Fruit fly (Drosophila melanogaster): Measurements from ENCODE around the gene RluA-2.
A peak's percentile ranks its signal among the peaks of the same experiment; 100 is the strongest.

RluA-2 gene

dm6 chr2L:10442048-10442790, 34.7 kb upstream of the RluA-2 start, which contains the start of gene loh (continued):
- TF ChIP-seq CG8290 (GFP tag; optimal IDR thresholded peaks at IDR 0.05): no peak
- no peak for TF ChIP-seq CG8290 (tag; optimal IDR thresholded peaks at IDR 0.05)
- TF ChIP-seq CG6683 (GFP tag; optimal IDR thresholded peaks at IDR 0.05): peak; percentile 10
- TF ChIP-seq sqz (GFP tag; optimal IDR thresholded peaks at IDR 0.05): no peak
- TF ChIP-seq CG4854 (GFP tag; optimal IDR thresholded peaks at IDR 0.05): no peak
- no peak for TF ChIP-seq pb (GFP tag; optimal IDR thresholded peaks at IDR 0.05)
- no peak; the same call in 1 of the 2 replicates for TF ChIP-seq Ptx1 (GFP tag; IDR thresholded peaks at IDR 0.05)
- TF ChIP-seq Nf-YC (tag; optimal IDR thresholded peaks at IDR 0.05): peak; percentile 52
- peak; percentile 2 for TF ChIP-seq Hmx (GFP tag; optimal IDR thresholded peaks at IDR 0.05)
- TF ChIP-seq lilli (GFP tag; optimal IDR thresholded peaks at IDR 0.05): peak; percentile 22
- no peak for TF ChIP-seq CG11456 (GFP tag; IDR thresholded peaks at IDR 0.05)
- no peak for TF ChIP-seq gce (GFP tag; IDR thresholded peaks at IDR 0.05)
- TF ChIP-seq Oaz (GFP tag; IDR thresholded peaks at IDR 0.05): no peak
- TF ChIP-seq CG11085 (GFP tag; IDR thresholded peaks at IDR 0.05): no peak
- no peak for TF ChIP-seq CG4730 (GFP tag; IDR thresholded peaks at IDR 0.05)
- no peak for TF ChIP-seq gro (GFP tag; optimal IDR thresholded peaks at IDR 0.05)
- TF ChIP-seq Ravus (GFP tag; IDR thresholded peaks at IDR 0.05): no peak
- TF ChIP-seq tap (tag; optimal IDR thresholded peaks at IDR 0.05): no peak
- no peak for TF ChIP-seq CG3838 (GFP tag; optimal IDR thresholded peaks at IDR 0.05)
- TF ChIP-seq NK7.1 (GFP tag; optimal IDR thresholded peaks at IDR 0.05): no peak
- 0 out of 2 replicates have a peak, but pooled peaks have one; percentile 39 for TF ChIP-seq stc (GFP tag; IDR thresholded peaks at IDR 0.05)
- TF ChIP-seq HLH3B (GFP tag; IDR thresholded peaks at IDR 0.05): 0 out of 2 replicates have a peak, but pooled peaks have one; percentile 45
- TF ChIP-seq crol (GFP tag; IDR thresholded peaks at IDR 0.05): peak; percentile 77; the same call in 1 of the 2 replicates
- peak; percentile 63 for TF ChIP-seq CG12659 (GFP tag; optimal IDR thresholded peaks at IDR 0.05)
- TF ChIP-seq B-H2 (GFP tag; optimal IDR thresholded peaks at IDR 0.05): no peak
- no peak for TF ChIP-seq chn (GFP tag; optimal IDR thresholded peaks at IDR 0.05)
- TF ChIP-seq pita (GFP tag; optimal IDR thresholded peaks at IDR 0.05): no peak
- no peak for TF ChIP-seq chif (GFP tag; optimal IDR thresholded peaks at IDR 0.05)
- no peak for TF ChIP-seq CG18764 (GFP tag; optimal IDR thresholded peaks at IDR 0.05)
- TF ChIP-seq Xrp1 (GFP tag; IDR thresholded peaks at IDR 0.05): peak; percentile 57; the same call in 1 of the 2 replicates
- no peak for TF ChIP-seq Mad (GFP tag; optimal IDR thresholded peaks at IDR 0.05)
- no peak for TF ChIP-seq pfk (GFP tag; optimal IDR thresholded peaks at IDR 0.05)
- TF ChIP-seq CG3726 (GFP tag; IDR thresholded peaks at IDR 0.05): no peak
- no peak for TF ChIP-seq inv (GFP tag; IDR thresholded peaks at IDR 0.05; ENCODE audit: partially characterized antibody)
- no peak for TF ChIP-seq Meics (GFP tag; optimal IDR thresholded peaks at IDR 0.05)
- no peak for TF ChIP-seq HLHmδ (GFP tag; optimal IDR thresholded peaks at IDR 0.05)
- no peak for TF ChIP-seq slou (GFP tag; optimal IDR thresholded peaks at IDR 0.05)
- TF ChIP-seq Sox100B (GFP tag; optimal IDR thresholded peaks at IDR 0.05): peak; percentile 85
- TF ChIP-seq Fer1 (GFP tag; optimal IDR thresholded peaks at IDR 0.05): peak; percentile 51
- no peak for TF ChIP-seq Bdp1 (GFP tag; optimal IDR thresholded peaks at IDR 0.05)
- peak; percentile 38 for TF ChIP-seq Spps (tag; optimal IDR thresholded peaks at IDR 0.05)
- TF ChIP-seq Rfx (GFP tag; IDR thresholded peaks at IDR 0.05): no peak; the same call in 1 of the 2 replicates
- peak; percentile 40 for TF ChIP-seq CG3407 (GFP tag; optimal IDR thresholded peaks at IDR 0.05)
- no peak for TF ChIP-seq Sox102F (GFP tag; optimal IDR thresholded peaks at IDR 0.05)
- no peak for TF ChIP-seq CG7357 (GFP tag; IDR thresholded peaks at IDR 0.05)
- TF ChIP-seq tx (GFP tag; optimal IDR thresholded peaks at IDR 0.05): no peak
- TF ChIP-seq CG14860 (GFP tag; IDR thresholded peaks at IDR 0.05; ENCODE audit: partially characterized antibody): no peak
- TF ChIP-seq CG2712 (tag; optimal IDR thresholded peaks at IDR 0.05): peak; percentile 77
- TF ChIP-seq HLH54F (GFP tag; optimal IDR thresholded peaks at IDR 0.05): no peak
- TF ChIP-seq Rx (GFP tag; IDR thresholded peaks at IDR 0.05): no peak
- TF ChIP-seq CG13894 (tag; optimal IDR thresholded peaks at IDR 0.05): no peak
